Fruit fly (Drosophila melanogaster): ENCODE data around the gene CG18549.

DNA sequence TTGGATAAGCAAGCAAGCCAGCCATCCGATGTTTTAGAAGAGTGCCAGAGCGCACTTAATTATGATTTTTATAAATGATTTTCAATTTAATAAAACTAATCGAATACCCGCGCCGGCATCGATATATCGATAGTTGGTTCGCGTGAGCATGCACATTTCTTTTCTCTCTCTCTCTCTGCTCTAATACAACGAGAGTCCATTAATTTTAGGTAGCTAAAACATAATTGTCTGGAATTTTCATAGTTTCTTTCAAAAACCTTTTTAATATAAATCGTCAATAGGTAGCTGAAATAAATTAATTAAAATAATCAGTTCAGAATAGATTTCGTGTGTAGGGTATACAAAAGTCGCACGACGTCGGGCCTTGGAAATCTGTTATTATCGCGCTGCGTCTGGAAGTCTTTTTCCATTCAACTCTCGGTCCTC, at the start of gene CG18549:
- TF ChIP-seq CG8159 (tag; optimal IDR thresholded peaks at IDR 0.05): peak; percentile 100
- TF ChIP-seq EcR (GFP tag; optimal IDR thresholded peaks at IDR 0.05): peak; percentile 91
- peak; percentile 100 for TF ChIP-seq Snoo (tag; optimal IDR thresholded peaks at IDR 0.05)
- peak; percentile 99 for TF ChIP-seq gl (tag; optimal IDR thresholded peaks at IDR 0.05)
- peak; percentile 100 for TF ChIP-seq CG17806 (tag; optimal IDR thresholded peaks at IDR 0.05)
